Worm (Caenorhabditis elegans): ENCODE results near the gene F01F1.15.

F01F1.15 gene

DNA sequence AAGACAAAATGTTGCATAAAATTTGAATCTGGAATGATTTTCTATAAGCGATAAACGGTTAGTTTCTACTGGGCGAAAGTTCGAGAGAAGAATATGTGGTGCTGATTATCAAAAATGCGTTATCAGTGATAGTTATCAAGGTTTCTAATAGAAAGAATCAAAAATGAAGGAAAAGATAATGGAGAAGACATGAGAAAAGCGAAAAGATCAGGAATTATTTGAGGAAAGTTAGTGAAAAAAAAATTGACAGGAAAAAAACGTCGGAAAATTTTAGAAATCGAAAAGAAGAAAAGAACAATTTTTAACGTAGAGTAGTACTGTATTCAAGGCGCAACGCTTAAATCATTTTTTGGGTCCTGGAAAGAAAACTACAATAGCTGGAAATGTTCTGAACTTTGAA, 5.6 kb downstream of the F01F1.15 start, which contains the start of gene dnpp-1 (continued):
- no peak for TF ChIP-seq repo-1 (tag; optimal IDR thresholded peaks at IDR 0.05)
- TF ChIP-seq dox-1 (GFP tag; IDR thresholded peaks at IDR 0.05): 0 out of 2 replicates have a peak, but pooled peaks have one; percentile 22
- TF ChIP-seq efl-1 (GFP tag; optimal IDR thresholded peaks at IDR 0.05): no peak
- TF ChIP-seq bed-1 (GFP tag; IDR thresholded peaks at IDR 0.05): no peak
- no peak for TF ChIP-seq ztf-3 (GFP tag; optimal IDR thresholded peaks at IDR 0.05)
- TF ChIP-seq egl-18 (GFP tag; IDR thresholded peaks at IDR 0.05): no peak
- no peak for TF ChIP-seq let-607 (tag; optimal IDR thresholded peaks at IDR 0.05)
- TF ChIP-seq ztf-25 (GFP tag; IDR thresholded peaks at IDR 0.05): no peak
- TF ChIP-seq T26A5.8 (tag; optimal IDR thresholded peaks at IDR 0.05): no peak
- no peak for TF ChIP-seq F23B12.7 (tag; optimal IDR thresholded peaks at IDR 0.05; ENCODE audit: insufficient read depth)
- TF ChIP-seq hmg-1.2 (GFP tag; IDR thresholded peaks at IDR 0.05): no peak
- no peak for TF ChIP-seq atf-7 (tag; optimal IDR thresholded peaks at IDR 0.05)
- no peak for TF ChIP-seq tlf-1 (GFP tag; optimal IDR thresholded peaks at IDR 0.05)
- no peak for TF ChIP-seq nhr-179 (tag; optimal IDR thresholded peaks at IDR 0.05)
- no peak for TF ChIP-seq sptf-2 (GFP tag; optimal IDR thresholded peaks at IDR 0.05)
- no peak for TF ChIP-seq ztf-28 (GFP tag; IDR thresholded peaks at IDR 0.05)
- TF ChIP-seq xnd-1 (tag; optimal IDR thresholded peaks at IDR 0.05): peak; percentile 68
- no peak for TF ChIP-seq mcd-1 (GFP tag; IDR thresholded peaks at IDR 0.05)
- TF ChIP-seq hlh-26 (GFP tag; conservative IDR thresholded peaks at IDR 0.05): no peak
- no peak for TF ChIP-seq die-1 (tag; optimal IDR thresholded peaks at IDR 0.05)
- TF ChIP-seq nhr-80 (tag; optimal IDR thresholded peaks at IDR 0.05): peak; percentile 69
- peak; percentile 57; the same call in 1 of the 2 replicates for TF ChIP-seq ceh-91 (GFP tag; IDR thresholded peaks at IDR 0.05)
- no peak for TF ChIP-seq F49E8.2 (tag; optimal IDR thresholded peaks at IDR 0.05; ENCODE audit: insufficient read depth)
- TF ChIP-seq F37B4.10 (GFP tag; IDR thresholded peaks at IDR 0.05): no peak
- TF ChIP-seq unc-130 (GFP tag; optimal IDR thresholded peaks at IDR 0.05): no peak
- no peak for TF ChIP-seq ama-1 (optimal IDR thresholded peaks at IDR 0.05)
- TF ChIP-seq ama-1 (GFP tag; optimal IDR thresholded peaks at IDR 0.05): no peak
- TF ChIP-seq hrde-1 (tag; optimal IDR thresholded peaks at IDR 0.05; ENCODE audit: borderline replicate concordance): no peak
- peak; percentile 53 for TF ChIP-seq madf-8 (GFP tag; conservative IDR thresholded peaks at IDR 0.05)
- TF ChIP-seq madf-6 (GFP tag; IDR thresholded peaks at IDR 0.05): peak; percentile 82
- TF ChIP-seq lir-1 (GFP tag; conservative IDR thresholded peaks at IDR 0.05): no peak
- no peak for TF ChIP-seq mxl-1 (tag; optimal IDR thresholded peaks at IDR 0.05)
- TF ChIP-seq ets-4 (GFP tag; optimal IDR thresholded peaks at IDR 0.05): no peak
- no peak for TF ChIP-seq gei-17 (GFP tag; optimal IDR thresholded peaks at IDR 0.05)
- no peak for TF ChIP-seq ceh-58 (GFP tag; IDR thresholded peaks at IDR 0.05)
- no peak for TF ChIP-seq cebp-1 (GFP tag; IDR thresholded peaks at IDR 0.05)
- no peak for TF ChIP-seq cebp-1 (tag; optimal IDR thresholded peaks at IDR 0.05)
- no peak for TF ChIP-seq nfya-2 (GFP tag; IDR thresholded peaks at IDR 0.05)
- TF ChIP-seq him-1 (tag; optimal IDR thresholded peaks at IDR 0.05): peak; percentile 41
- no peak for TF ChIP-seq nfya-1 (tag; optimal IDR thresholded peaks at IDR 0.05; ENCODE audit: borderline replicate concordance, insufficient read depth)
- TF ChIP-seq dpff-1 (tag; optimal IDR thresholded peaks at IDR 0.05): no peak
- no peak for TF ChIP-seq Y67H2A.10 (GFP tag; conservative IDR thresholded peaks at IDR 0.05)
- no peak for TF ChIP-seq athp-1 (tag; optimal IDR thresholded peaks at IDR 0.05)
- TF ChIP-seq F57A8.1 (GFP tag; optimal IDR thresholded peaks at IDR 0.05): no peak
- no peak for TF ChIP-seq snpc-1.1 (tag; optimal IDR thresholded peaks at IDR 0.05; ENCODE audit: insufficient read depth)
- no peak for TF ChIP-seq F55B11.4 (tag; optimal IDR thresholded peaks at IDR 0.05; ENCODE audit: borderline replicate concordance, insufficient read depth)
- TF ChIP-seq Y53F4B.3 (GFP tag; IDR thresholded peaks at IDR 0.05): no peak
- no peak for TF ChIP-seq Y79H2A.3 (GFP tag; conservative IDR thresholded peaks at IDR 0.05)
- no peak for TF ChIP-seq ZK185.1 (tag; optimal IDR thresholded peaks at IDR 0.05; ENCODE audit: poor library complexity, severe bottlenecking)

All from whole organism, young adult.